Worm (Caenorhabditis elegans) whole organism, L4/young adult: Measurements from ENCODE around the gene F09F7.6.

Experiments
- dao-5 ChIP-seq: sonication (generic microtip); optimal IDR thresholded peaks from 2 replicates; lab custom pipeline; 2016; ENCODE audit warnings: missing genotype, missing genetic modification characterization, moderate library complexity, missing compliant biosample characterization
- him-1 ChIP-seq: sonication (generic microtip); optimal IDR thresholded peaks from 2 replicates; lab custom pipeline; 2016; ENCODE audit warnings: missing genotype, missing genetic modification reagents, missing genetic modification characterization, missing compliant biosample characterization

- TF ChIP-seq him-1 (tag; lab: Kevin White, UChicago), result no peak
- no peak for TF ChIP-seq dao-5 (tag; lab: Kevin White, UChicago)
Observed at ce11 chrIII:5517423-5517822, 34.5 kb downstream of the F09F7.6 start, which contains the start of gene nekl-4.
